Fruit fly (Drosophila melanogaster) whole organism, embryonic: ENCODE data around the gene CG15422.

Source experiments
- Bgb ChIP-seq: fragments of 200-800 bp; sonication (Bioruptor generic); IDR thresholded peaks from 2 replicates; pipeline ENCODE4 v1.3.6; 2022; ENCODE audit warnings: missing biosample characterization, missing genetic modification characterization; ENCODE audit not compliant: partially characterized antibody
- CG10274 ChIP-seq: fragments of 200-800 bp; sonication (Bioruptor generic); optimal IDR thresholded peaks from 3 replicates; lab custom pipeline; 2017; ENCODE audit warnings: missing biosample characterization, mild to moderate bottlenecking, missing genetic modification characterization
- CG2120 ChIP-seq: fragments of 200-800 bp; sonication (Bioruptor generic); optimal IDR thresholded peaks from 3 replicates; lab custom pipeline; 2016; ENCODE audit warnings: missing biosample characterization, missing genetic modification characterization
- CG2712 ChIP-seq: fragments of 200-800 bp; optimal IDR thresholded peaks from 3 replicates; lab custom pipeline; 2019; ENCODE audit warnings: missing biosample characterization, mild to moderate bottlenecking, missing genetic modification characterization, moderate library complexity
- CG31365 ChIP-seq: fragments of 200-800 bp; sonication (Bioruptor generic); optimal IDR thresholded peaks from 2 replicates; lab custom pipeline; 2018; ENCODE audit warnings: missing biosample characterization, mild to moderate bottlenecking, missing genetic modification characterization
- CG32532 ChIP-seq: fragments of 200-800 bp; sonication (Bioruptor generic); IDR thresholded peaks from 2 replicates; pipeline ENCODE4 v1.3.6; 2022; ENCODE audit warnings: missing biosample characterization, missing genetic modification characterization
- CG4424 ChIP-seq: fragments of 200-800 bp; sonication (Bioruptor generic); optimal IDR thresholded peaks from 3 replicates; lab custom pipeline; 2016; ENCODE audit warnings: missing biosample characterization, missing genetic modification characterization
- CG7271 ChIP-seq: fragments of 200-800 bp; sonication (Bioruptor generic); optimal IDR thresholded peaks from 2 replicates; lab custom pipeline; 2018; ENCODE audit warnings: missing biosample characterization, mild to moderate bottlenecking, missing genetic modification characterization, moderate library complexity
- CG7839 ChIP-seq: fragments of 200-800 bp; sonication (Bioruptor generic); optimal IDR thresholded peaks from 3 replicates; lab custom pipeline; 2018; ENCODE audit warnings: missing biosample characterization, mild to moderate bottlenecking, missing genetic modification characterization, moderate library complexity
- CrebB ChIP-seq: fragments of 200-800 bp; sonication (Bioruptor generic); optimal IDR thresholded peaks from 3 replicates; lab custom pipeline; 2018; ENCODE audit warnings: missing biosample characterization, mild to moderate bottlenecking, missing genetic modification characterization
- Drgx ChIP-seq: fragments of 200-800 bp; sonication (Bioruptor generic); IDR thresholded peaks from 2 replicates; pipeline ENCODE4 v1.3.6; 2022; ENCODE audit warnings: missing biosample characterization, missing genetic modification characterization
- Ets97D ChIP-seq: fragments of 200-800 bp; sonication (Bioruptor generic); optimal IDR thresholded peaks from 3 replicates; lab custom pipeline; 2016; ENCODE audit warnings: missing biosample characterization, missing genetic modification characterization
- Fer2 ChIP-seq: fragments of 200-800 bp; sonication (Bioruptor generic); optimal IDR thresholded peaks from 2 replicates; lab custom pipeline; 2018; ENCODE audit warnings: missing biosample characterization, mild to moderate bottlenecking, missing genetic modification characterization, moderate library complexity
- Opbp ChIP-seq: fragments of 200-800 bp; sonication (Bioruptor generic); IDR thresholded peaks from 3 replicates; pipeline ENCODE4 v1.3.6; 2022; ENCODE audit warnings: missing biosample characterization, missing genetic modification characterization; ENCODE audit not compliant: partially characterized antibody
- Pdp1 ChIP-seq, 2 experiments: fragments of 200-800 bp; sonication (Bioruptor generic); optimal IDR thresholded peaks; 3 replicates each; lab custom pipeline; 2016; ENCODE audit warnings: missing biosample characterization in 2 of 2, missing genetic modification characterization in 2 of 2, mild to moderate bottlenecking in 1 of 2, moderate library complexity in 1 of 2
- Ssrp ChIP-seq: fragments of 200-800 bp; sonication (Bioruptor generic); optimal IDR thresholded peaks from 2 replicates; lab custom pipeline; 2018; ENCODE audit warnings: missing biosample characterization, mild to moderate bottlenecking, missing genetic modification characterization, moderate library complexity
- Trl ChIP-seq, 3 experiments: fragments of >200 bp in 2 of 3; fragments of 200-800 bp in 1 of 3; sonication (Bioruptor generic) in 1 of 3; optimal IDR thresholded peaks; 2 replicates in 1 of 3; 3 replicates in 2 of 3; lab custom pipeline; 2016 to 2017; ENCODE audit warnings: missing biosample characterization in 1 of 3, missing genetic modification characterization in 1 of 3
- Xrp1 ChIP-seq: fragments of 200-800 bp; sonication (Bioruptor generic); IDR thresholded peaks from 2 replicates; pipeline ENCODE4 v1.3.6; 2022; ENCODE audit warnings: missing biosample characterization, missing genetic modification characterization
- bbx ChIP-seq: fragments of 200-800 bp; sonication (Bioruptor generic); IDR thresholded peaks from 2 replicates; pipeline ENCODE4 v1.3.6; 2022; ENCODE audit warnings: missing biosample characterization, missing genetic modification characterization; ENCODE audit not compliant: partially characterized antibody
- bsh ChIP-seq, 2 experiments: fragments of 200-800 bp; sonication (Bioruptor generic); optimal IDR thresholded peaks; 2 replicates each; lab custom pipeline; 2017 to 2018; ENCODE audit warnings: mild to moderate bottlenecking in 2 of 2, missing biosample characterization in 2 of 2, missing genetic modification characterization in 2 of 2, moderate library complexity in 1 of 2
- cas ChIP-seq: fragments of 200-800 bp; sonication (Bioruptor generic); IDR thresholded peaks from 2 replicates; pipeline ENCODE4 v1.3.6; 2022; ENCODE audit warnings: missing biosample characterization, missing genetic modification characterization
- ci ChIP-seq: fragments of 200-800 bp; sonication (Bioruptor generic); IDR thresholded peaks from 3 replicates; pipeline ENCODE4 v1.3.6; 2022; ENCODE audit warnings: missing biosample characterization, missing genetic modification characterization
- dmrt11E ChIP-seq: fragments of 200-800 bp; sonication (Bioruptor generic); optimal IDR thresholded peaks from 3 replicates; lab custom pipeline; 2018; ENCODE audit warnings: missing biosample characterization, mild to moderate bottlenecking, missing genetic modification characterization, moderate library complexity
- eve ChIP-seq, 2 experiments: fragments of >200 bp; optimal IDR thresholded peaks; 2 replicates each; lab custom pipeline; 2017; ENCODE audit warnings: missing biosample characterization in 2 of 2, missing genetic modification characterization in 2 of 2
- ftz-f1 ChIP-seq: fragments of 200-800 bp; sonication (Bioruptor generic); optimal IDR thresholded peaks from 2 replicates; lab custom pipeline; 2016; ENCODE audit warnings: missing biosample characterization, missing genetic modification characterization
- grau ChIP-seq: fragments of 200-800 bp; optimal IDR thresholded peaks from 3 replicates; lab custom pipeline; 2019; ENCODE audit warnings: missing biosample characterization, mild to moderate bottlenecking, missing genetic modification characterization, moderate library complexity
- hkb ChIP-seq, 2 experiments: fragments of 200-800 bp in 1 of 2; fragments of >200 bp in 1 of 2; sonication (Bioruptor generic) in 1 of 2; IDR thresholded peaks in 1 of 2; optimal IDR thresholded peaks in 1 of 2; 2 replicates each; pipeline versions ENCODE4 v1.3.6 to Lab custom; 2017 to 2022; ENCODE audit warnings: missing biosample characterization in 1 of 2, missing genetic modification characterization in 1 of 2
- inv ChIP-seq: fragments of 200-800 bp; sonication (Bioruptor generic); IDR thresholded peaks from 2 replicates; pipeline ENCODE4 v1.3.6; 2022; ENCODE audit warnings: missing biosample characterization, missing genetic modification characterization; ENCODE audit not compliant: partially characterized antibody
- ken ChIP-seq: fragments of 200-800 bp; sonication (Bioruptor generic); IDR thresholded peaks from 3 replicates; pipeline ENCODE4 v1.3.6; 2022; ENCODE audit warnings: missing biosample characterization, missing genetic modification characterization
- p53 ChIP-seq: fragments of 200-800 bp; sonication (Bioruptor generic); optimal IDR thresholded peaks from 2 replicates; lab custom pipeline; 2016; ENCODE audit warnings: missing biosample characterization, missing genetic modification characterization
- phol ChIP-seq: fragments of 200-800 bp; sonication (Bioruptor generic); optimal IDR thresholded peaks from 3 replicates; lab custom pipeline; 2018; ENCODE audit warnings: missing biosample characterization, mild to moderate bottlenecking, missing genetic modification characterization, moderate library complexity
- prd ChIP-seq, 3 experiments: fragments of >200 bp in 2 of 3; fragments of 200-800 bp in 1 of 3; sonication (Bioruptor generic) in 1 of 3; optimal IDR thresholded peaks in 2 of 3; IDR thresholded peaks in 1 of 3; 2 replicates in 2 of 3; 3 replicates in 1 of 3; pipeline versions ENCODE4 v1.3.6 to Lab custom; 2017 to 2022; ENCODE audit warnings: missing biosample characterization in 1 of 3, missing genetic modification characterization in 1 of 3
- sens ChIP-seq: fragments of 200-800 bp; sonication (Bioruptor generic); peaks from one replicate; lab custom pipeline; 2016; ENCODE audit warnings: missing biosample characterization, missing genetic modification characterization
- so ChIP-seq: fragments of 200-800 bp; sonication (Bioruptor generic); IDR thresholded peaks from 3 replicates; pipeline ENCODE4 v1.3.6; 2022; ENCODE audit warnings: missing biosample characterization, missing genetic modification characterization
- tna ChIP-seq: fragments of 200-800 bp; sonication (Bioruptor generic); IDR thresholded peaks from 2 replicates; pipeline ENCODE4 v1.3.6; 2022; ENCODE audit warnings: missing biosample characterization, missing genetic modification characterization; ENCODE audit not compliant: partially characterized antibody
- wor ChIP-seq: fragments of 200-800 bp; sonication (Bioruptor generic); IDR thresholded peaks from 2 replicates; pipeline ENCODE4 v1.3.6; 2022; ENCODE audit warnings: missing biosample characterization, missing genetic modification characterization
- zfh1 ChIP-seq: fragments of 200-800 bp; sonication (Bioruptor generic); IDR thresholded peaks from 3 replicates; pipeline ENCODE4 v1.3.6; 2022; ENCODE audit warnings: missing biosample characterization, missing genetic modification characterization

CG15422 gene

DNA sequence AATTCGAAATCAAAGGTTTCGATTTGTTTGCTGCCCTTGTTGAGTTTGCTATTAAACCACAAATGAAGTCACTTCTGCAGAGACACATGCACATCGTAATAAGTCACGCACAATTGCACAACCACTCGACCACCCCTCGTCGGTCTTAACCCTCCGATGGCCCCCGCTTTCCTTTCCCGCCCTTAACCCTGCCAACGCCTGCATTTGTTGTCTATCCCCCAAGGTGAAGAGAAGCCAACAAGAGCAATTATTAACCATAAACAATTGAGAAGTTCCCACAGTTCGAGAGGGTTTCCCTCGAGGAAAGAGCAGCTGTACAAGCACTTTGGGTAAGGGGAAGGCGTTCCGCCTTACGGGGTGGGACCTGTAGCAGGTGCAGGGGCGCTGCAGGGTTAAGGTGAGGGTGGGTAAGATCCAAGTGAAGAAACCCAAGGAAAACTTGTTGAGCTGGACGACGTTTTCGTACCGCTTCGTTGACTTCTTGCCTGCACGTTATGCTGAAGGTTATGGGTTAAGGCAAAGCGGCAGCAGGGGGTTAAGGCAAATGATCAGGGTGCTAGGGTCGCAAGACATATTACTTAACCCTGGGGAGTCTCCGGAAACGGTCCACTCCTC is 18.6 kb downstream of the CG15422 start (continued):
- TF ChIP-seq CG7271: no peak
- TF ChIP-seq tna (GFP tag; lab: Robert Waterston, UW): no peak
- TF ChIP-seq CG31365 (tag; lab: Kevin White, UChicago): no peak
- no peak for TF ChIP-seq Fer2 (tag; lab: Kevin White, UChicago)
- TF ChIP-seq bbx (GFP tag; lab: Robert Waterston, UW): peak; percentile 30; the same call in 1 of the 2 replicates
- no peak for TF ChIP-seq CG7839 (tag; lab: Kevin White, UChicago)
- TF ChIP-seq Opbp (GFP tag; lab: Robert Waterston, UW): no peak
- TF ChIP-seq, all 482 proteins: peak for 16

DNA sequence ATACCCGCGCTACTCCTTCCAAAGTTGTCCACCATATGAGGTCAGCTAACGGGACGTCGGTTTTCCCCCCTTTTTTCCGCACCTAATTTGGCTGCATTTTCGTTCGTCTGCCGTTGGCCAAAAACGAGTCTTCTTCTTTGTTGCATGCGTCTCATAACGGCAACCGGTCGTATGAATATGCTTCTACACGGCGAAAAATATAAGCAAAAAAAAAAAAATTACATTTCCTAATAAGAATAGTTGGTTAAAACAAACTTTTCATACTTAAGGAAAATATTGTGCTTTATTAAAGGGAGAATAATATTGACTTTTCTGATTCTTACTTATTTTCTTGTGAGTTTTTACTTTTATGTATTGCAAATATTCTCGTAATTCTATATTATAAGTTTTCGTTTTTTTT is 20.3 kb downstream of the CG15422 start:
- TF ChIP-seq zfh1 (GFP tag; lab: Robert Waterston, UW) (0 out of 3 replicates have a peak, but pooled peaks have one; percentile 10), ci (GFP tag; lab: Robert Waterston, UW) (0 out of 3 replicates have a peak, but pooled peaks have one; percentile 7), ftz-f1 (GFP tag; lab: Kevin White, UChicago) (no peak), CG4424 (no peak), inv (no peak)

- TF ChIP-seq hkb (optimal IDR thresholded peaks at IDR 0.05; lab: Kevin White, UChicago) (no peak), hkb (GFP tag; IDR thresholded peaks at IDR 0.05; lab: Robert Waterston, UW) (no peak), CG2120 (no peak), prd (optimal IDR thresholded peaks at IDR 0.05; lab: Kevin White, UChicago) (no peak), prd (GFP tag; IDR thresholded peaks at IDR 0.05; lab: Robert Waterston, UW) (peak; percentile 39; the same call in 1 of the 3 replicates), grau (tag; lab: Kevin White, UChicago) (peak; percentile 1), CG32532 (GFP tag; lab: Robert Waterston, UW) (no peak), CG10274 (GFP tag; lab: Kevin White, UChicago) (no peak), zfh1 (GFP tag; lab: Robert Waterston, UW) (0 out of 3 replicates have a peak, but pooled peaks have one; percentile 26), sens (peak; percentile 43), p53 (no peak), ken (GFP tag; lab: Robert Waterston, UW) (0 out of 3 replicates have a peak, but pooled peaks have one; percentile 31), Bgb (GFP tag; lab: Robert Waterston, UW) (no peak), cas (GFP tag; lab: Robert Waterston, UW) (no peak), Pdp1 (GFP tag; optimal IDR thresholded peaks at IDR 0.05; lab: Kevin White, UChicago) (no peak), CrebB (tag; lab: Kevin White, UChicago) (no peak), Ets97D (GFP tag; lab: Kevin White, UChicago) (no peak), so (GFP tag; lab: Robert Waterston, UW) (no peak), phol (tag; lab: Kevin White, UChicago) (no peak), Ssrp (tag; lab: Kevin White, UChicago) (no peak), wor (GFP tag; lab: Robert Waterston, UW) (no peak), bsh (GFP tag; optimal IDR thresholded peaks at IDR 0.05; lab: Kevin White, UChicago) (peak in 1 of 2 experiments; percentile 14), Drgx (GFP tag; lab: Robert Waterston, UW) (peak; percentile 49; the same call in 1 of the 2 replicates), Xrp1 (GFP tag; lab: Robert Waterston, UW) (peak; percentile 45; the same call in 1 of the 2 replicates), dmrt11E (tag; lab: Kevin White, UChicago) (no peak), Trl (optimal IDR thresholded peaks at IDR 0.05; lab: Kevin White, UChicago) (peak in 1 of 2 experiments; percentile 23), Trl (GFP tag; optimal IDR thresholded peaks at IDR 0.05; lab: Kevin White, UChicago) (no peak), CG2712 (tag; lab: Kevin White, UChicago) (peak; percentile 30), eve (GFP tag; optimal IDR thresholded peaks at IDR 0.05; lab: Kevin White, UChicago) (no peak)
Measured at dm6 chr2L:4028026-4028425, 23.2 kb downstream of the CG15422 start.
